Worm (Caenorhabditis elegans) whole organism, L1 larva: ENCODE data around the gene C05G5.5.
A peak's percentile ranks its signal among the peaks of the same experiment; 100 is the strongest.

Source experiments
- ama-1 ChIP-seq: fragments of 150-350 bp; optimal IDR thresholded peaks from 2 replicates; lab custom pipeline; 2014
- efl-1 ChIP-seq, 4 experiments: fragments of 150-350 bp; optimal IDR thresholded peaks in 3 of 4; peaks in 1 of 4; 1 replicate in 1 of 4; 2 replicates in 3 of 4; lab custom pipeline; 2014; ENCODE audit warnings: missing biosample characterization in 2 of 4, missing genetic modification characterization in 2 of 4, missing genetic modification reagents in 2 of 4
- lin-39 ChIP-seq: fragments of 150-350 bp; optimal IDR thresholded peaks from 2 replicates; lab custom pipeline; 2014; ENCODE audit warnings: missing biosample characterization, missing genetic modification reagents, missing genetic modification characterization
- nhr-84 ChIP-seq: sonication (generic microtip); optimal IDR thresholded peaks from 2 replicates; lab custom pipeline; 2017; ENCODE audit warnings: missing biosample characterization, missing genetic modification characterization

DNA sequence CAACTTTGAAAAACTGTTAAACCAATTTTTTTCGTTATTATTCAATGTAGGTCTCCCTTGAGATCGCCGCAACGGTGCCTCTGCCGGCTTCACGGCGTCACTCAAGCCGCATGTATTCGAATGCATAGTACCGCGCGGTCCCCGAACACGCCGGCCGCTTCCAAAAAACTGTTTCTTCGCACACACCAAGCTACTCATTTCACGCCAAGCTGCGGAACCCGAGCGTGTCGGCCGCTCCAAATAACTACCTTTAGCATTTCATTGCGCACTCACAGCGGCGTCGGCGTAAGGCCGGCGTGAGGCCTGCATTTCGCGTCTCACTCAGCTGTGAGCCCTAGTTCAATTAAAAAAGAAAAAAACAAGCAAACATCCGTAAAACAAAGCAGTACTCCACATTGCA, 4.3 kb downstream of the C05G5.5 start:
- TF ChIP-seq efl-1 (optimal IDR thresholded peaks at IDR 0.05; lab: Kevin White, UChicago) (no peak), efl-1 (GFP tag; optimal IDR thresholded peaks at IDR 0.05 in 1 of 2; lab: Kevin White, UChicago) (peak in 1 of 2 experiments; percentile 31), lin-39 (tag; lab: Kevin White, UChicago) (no peak), ama-1 (lab: Kevin White, UChicago) (no peak), nhr-84 (tag; lab: Kevin White, UChicago) (no peak)
